Worm (Caenorhabditis elegans) whole organism, L4/young adult: Measurements from ENCODE around the gene C38C3.4.

Experiments
- W03F9.2 ChIP-seq: fragments of 150-350 bp; optimal IDR thresholded peaks from 2 replicates; lab custom pipeline; 2014; ENCODE audit warnings: missing biosample characterization, missing genetic modification characterization
- dao-5 ChIP-seq: sonication (generic microtip); optimal IDR thresholded peaks from 2 replicates; lab custom pipeline; 2016; ENCODE audit warnings: missing genotype, missing genetic modification characterization, moderate library complexity, missing compliant biosample characterization
- him-1 ChIP-seq: sonication (generic microtip); optimal IDR thresholded peaks from 2 replicates; lab custom pipeline; 2016; ENCODE audit warnings: missing genotype, missing genetic modification reagents, missing genetic modification characterization, missing compliant biosample characterization

DNA sequence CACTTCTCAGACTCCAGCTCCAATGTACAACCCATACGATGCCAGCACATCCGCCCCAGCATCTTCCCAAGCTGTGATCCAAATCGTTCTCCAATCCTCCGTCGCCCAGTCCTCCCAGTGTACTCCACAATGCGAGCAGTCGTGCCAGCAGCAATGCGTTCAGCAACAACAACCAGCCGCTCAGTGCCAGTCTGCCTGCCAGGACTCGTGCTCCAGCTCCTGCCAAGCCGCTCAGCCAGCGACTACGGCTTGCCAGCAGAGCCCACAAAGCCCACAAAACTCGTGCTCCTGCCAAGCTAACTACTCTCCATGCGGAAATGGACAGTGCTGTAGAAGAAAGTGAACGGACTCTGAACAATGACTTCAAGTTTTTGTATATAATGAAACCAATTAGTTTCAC is 15.9 kb upstream of the C38C3.4 start:
- no peak for TF ChIP-seq dao-5 (tag; lab: Kevin White, UChicago)
- no peak for TF ChIP-seq him-1 (tag; lab: Kevin White, UChicago)
- no peak for TF ChIP-seq W03F9.2 (tag; lab: Kevin White, UChicago)
